Worm (Caenorhabditis elegans): Measurements from ENCODE around the gene srw-112.

Gene srw-112

ce11 chrV:3005964-3006363 lies at the start of gene srw-112:
Gene srw-112, minus strand, starts transcription at chrV:3006064.
- no peak for TF ChIP-seq ref-2 (tag; optimal IDR thresholded peaks at IDR 0.05)
- TF ChIP-seq odd-2 (tag; optimal IDR thresholded peaks at IDR 0.05): no peak
- no peak for TF ChIP-seq nfya-1 (tag; optimal IDR thresholded peaks at IDR 0.05)
- no peak for TF ChIP-seq ceh-30 (tag; optimal IDR thresholded peaks at IDR 0.05)
- no peak for TF ChIP-seq ceh-22 (tag; optimal IDR thresholded peaks at IDR 0.05)
- TF ChIP-seq dve-1 (tag; optimal IDR thresholded peaks at IDR 0.05): no peak

- TF ChIP-seq odd-2 (tag; optimal IDR thresholded peaks at IDR 0.05) (no peak), pqm-1 (tag; optimal IDR thresholded peaks at IDR 0.05) (no peak), tbx-2 (tag; optimal IDR thresholded peaks at IDR 0.05) (no peak), unc-3 (GFP tag; conservative IDR thresholded peaks at IDR 0.05) (no peak), unc-3 (tag; optimal IDR thresholded peaks at IDR 0.05) (no peak), ahr-1 (tag; optimal IDR thresholded peaks at IDR 0.05) (no peak), ceh-14 (tag; optimal IDR thresholded peaks at IDR 0.05) (no peak), pros-1 (tag; optimal IDR thresholded peaks at IDR 0.05) (no peak), Y22D7AL.16 (tag; optimal IDR thresholded peaks at IDR 0.05) (no peak), ceh-19 (GFP tag; optimal IDR thresholded peaks at IDR 0.05) (no peak), sox-2 (GFP tag; IDR thresholded peaks at IDR 0.05) (no peak), ttx-3 (tag; optimal IDR thresholded peaks at IDR 0.05) (no peak), sox-4 (tag; optimal IDR thresholded peaks at IDR 0.05) (no peak)
Observed at ce11 chrV:3054254-3054653, 48.4 kb upstream of the srw-112 start, which contains the start of gene C50H11.8. Gene C50H11.8, plus strand, starts transcription at chrV:3054554.

ce11 chrV:3046364-3046763 lies 40.5 kb upstream of the srw-112 start:
- no peak for TF ChIP-seq madf-2 (tag; optimal IDR thresholded peaks at IDR 0.05)
- no peak for TF ChIP-seq pag-3 (tag; optimal IDR thresholded peaks at IDR 0.05; ENCODE audit: borderline replicate concordance)
- TF ChIP-seq sox-2 (GFP tag; IDR thresholded peaks at IDR 0.05): no peak
- no peak for TF ChIP-seq npax-4 (tag; optimal IDR thresholded peaks at IDR 0.05)
- TF ChIP-seq zip-5 (tag; optimal IDR thresholded peaks at IDR 0.05): no peak
- TF ChIP-seq ceh-48 (tag; optimal IDR thresholded peaks at IDR 0.05): no peak

ce11 chrV:3044837-3045236 lies 39.0 kb upstream of the srw-112 start, which contains the start of gene F59D6.1:
Gene F59D6.1, plus strand, starts transcription at chrV:3045137.
- TF ChIP-seq ceh-48 (tag; optimal IDR thresholded peaks at IDR 0.05): no peak
- peak; percentile 47 for TF ChIP-seq sdc-2 (tag; optimal IDR thresholded peaks at IDR 0.05)

ce11 chrV:3040930-3041329 lies 35.1 kb upstream of the srw-112 start:
- TF ChIP-seq fkh-10 (GFP tag; optimal IDR thresholded peaks at IDR 0.05) (no peak), sdc-2 (tag; optimal IDR thresholded peaks at IDR 0.05) (peak; percentile 94), nfya-1 (tag; optimal IDR thresholded peaks at IDR 0.05) (no peak), gmeb-2 (tag; optimal IDR thresholded peaks at IDR 0.05) (no peak), ceh-31 (tag; optimal IDR thresholded peaks at IDR 0.05) (no peak), fax-1 (tag; optimal IDR thresholded peaks at IDR 0.05) (no peak)

ce11 chrV:3039282-3039681 lies 33.4 kb upstream of the srw-112 start, which contains the start of gene chpf-2:
Gene chpf-2, minus strand, starts transcription at chrV:3039382.
- TF ChIP-seq Y22D7AL.16 (tag; optimal IDR thresholded peaks at IDR 0.05) (no peak), pat-9 (tag; optimal IDR thresholded peaks at IDR 0.05) (no peak), ceh-45 (GFP tag; IDR thresholded peaks at IDR 0.05) (no peak), pros-1 (tag; optimal IDR thresholded peaks at IDR 0.05) (no peak), ceh-22 (tag; optimal IDR thresholded peaks at IDR 0.05) (no peak), dmd-4 (tag; optimal IDR thresholded peaks at IDR 0.05; ENCODE audit: borderline replicate concordance) (no peak), ceh-24 (tag; optimal IDR thresholded peaks at IDR 0.05) (no peak), hlh-6 (tag; optimal IDR thresholded peaks at IDR 0.05) (no peak), K02D7.2 (tag; optimal IDR thresholded peaks at IDR 0.05) (no peak), che-1 (tag; optimal IDR thresholded peaks at IDR 0.05) (no peak), ahr-1 (tag; optimal IDR thresholded peaks at IDR 0.05) (no peak), unc-86 (tag; optimal IDR thresholded peaks at IDR 0.05) (no peak), ceh-34 (tag; optimal IDR thresholded peaks at IDR 0.05) (no peak), pha-2 (tag; optimal IDR thresholded peaks at IDR 0.05) (no peak), fkh-10 (GFP tag; optimal IDR thresholded peaks at IDR 0.05) (no peak), tbx-7 (tag; optimal IDR thresholded peaks at IDR 0.05) (no peak)
